Fruit fly (Drosophila melanogaster) whole organism, embryonic: Measurements from ENCODE around the gene CG10862.
A peak's percentile ranks its signal among the peaks of the same experiment; 100 is the strongest.

Experiments
- Abd-B ChIP-seq: fragments of 200-800 bp; sonication (Bioruptor generic); optimal IDR thresholded peaks from 2 replicates; lab custom pipeline; 2018; ENCODE audit warnings: missing biosample characterization, mild to moderate bottlenecking, missing genetic modification characterization, moderate library complexity
- Atf3 ChIP-seq: fragments of 200-800 bp; sonication (Bioruptor generic); optimal IDR thresholded peaks from 3 replicates; lab custom pipeline; 2016; ENCODE audit warnings: missing biosample characterization, missing genetic modification characterization
- Bdp1 ChIP-seq: fragments of 200-800 bp; sonication (Bioruptor generic); optimal IDR thresholded peaks from 3 replicates; lab custom pipeline; 2016; ENCODE audit warnings: missing biosample characterization, missing genetic modification characterization
- CG11093 ChIP-seq: fragments of 200-800 bp; sonication (Bioruptor generic); IDR thresholded peaks from 3 replicates; pipeline ENCODE4 v1.3.6; 2022; ENCODE audit warnings: missing biosample characterization, missing genetic modification characterization
- CG12104 ChIP-seq: fragments of 200-800 bp; sonication (Bioruptor generic); optimal IDR thresholded peaks from 3 replicates; lab custom pipeline; 2016; ENCODE audit warnings: missing biosample characterization, missing genetic modification characterization
- CG12659 ChIP-seq: fragments of 200-800 bp; sonication (Bioruptor generic); optimal IDR thresholded peaks from 3 replicates; lab custom pipeline; 2017; ENCODE audit warnings: mild to moderate bottlenecking, missing biosample characterization, missing genetic modification reagents, missing genetic modification characterization
- CG13296 ChIP-seq: fragments of 200-800 bp; sonication (Bioruptor generic); optimal IDR thresholded peaks from 3 replicates; lab custom pipeline; 2018; ENCODE audit warnings: missing biosample characterization, mild to moderate bottlenecking, missing genetic modification characterization
- CG15011 ChIP-seq: fragments of 200-800 bp; sonication (Bioruptor generic); optimal IDR thresholded peaks from 3 replicates; lab custom pipeline; 2018; ENCODE audit warnings: missing biosample characterization, mild to moderate bottlenecking, missing genetic modification characterization
- CG1529 ChIP-seq: fragments of 200-800 bp; sonication (Bioruptor generic); optimal IDR thresholded peaks from 3 replicates; lab custom pipeline; 2018; ENCODE audit warnings: missing biosample characterization, missing genetic modification characterization
- CG15601 ChIP-seq: fragments of 200-800 bp; sonication (Bioruptor generic); optimal IDR thresholded peaks from 3 replicates; lab custom pipeline; 2019; ENCODE audit warnings: missing biosample characterization, mild to moderate bottlenecking, missing genetic modification characterization, moderate library complexity
- CG17361 ChIP-seq: fragments of 200-800 bp; sonication (Bioruptor generic); IDR thresholded peaks from 3 replicates; pipeline ENCODE4 v1.3.6; 2022; ENCODE audit warnings: missing biosample characterization, missing genetic modification characterization
- CG17912 ChIP-seq: fragments of 200-800 bp; sonication (Bioruptor generic); optimal IDR thresholded peaks from 2 replicates; lab custom pipeline; 2018; ENCODE audit warnings: missing biosample characterization, mild to moderate bottlenecking, missing genetic modification characterization
- CG30403 ChIP-seq: fragments of 200-800 bp; sonication (Bioruptor generic); optimal IDR thresholded peaks from 3 replicates; lab custom pipeline; 2016; ENCODE audit warnings: missing biosample characterization, missing genetic modification characterization
- CG3163 ChIP-seq: fragments of 200-800 bp; sonication (Bioruptor generic); optimal IDR thresholded peaks from 3 replicates; lab custom pipeline; 2016; ENCODE audit warnings: missing biosample characterization, missing genetic modification characterization
- CG3281 ChIP-seq: fragments of 200-800 bp; sonication (Bioruptor generic); optimal IDR thresholded peaks from 3 replicates; lab custom pipeline; 2017; ENCODE audit warnings: missing biosample characterization, mild to moderate bottlenecking, missing genetic modification characterization
- CG43689 ChIP-seq: fragments of 200-800 bp; sonication (Bioruptor generic); IDR thresholded peaks from 2 replicates; pipeline ENCODE4 v1.3.6; 2022; ENCODE audit warnings: missing biosample characterization, missing genetic modification characterization
- CG4854 ChIP-seq: fragments of 200-800 bp; sonication (Bioruptor generic); optimal IDR thresholded peaks from 2 replicates; lab custom pipeline; 2016; ENCODE audit warnings: missing biosample characterization, missing genetic modification characterization, inconsistent platforms
- CG5953 ChIP-seq: fragments of 200-800 bp; sonication (Bioruptor generic); IDR thresholded peaks from 2 replicates; pipeline ENCODE4 v1.3.6; 2022; ENCODE audit warnings: missing biosample characterization, missing genetic modification characterization
- CG6654 ChIP-seq: fragments of 200-800 bp; sonication (Bioruptor generic); optimal IDR thresholded peaks from 2 replicates; lab custom pipeline; 2017; ENCODE audit warnings: missing biosample characterization, mild to moderate bottlenecking, missing genetic modification characterization
- CG7963 ChIP-seq: fragments of 200-800 bp; sonication (Bioruptor generic); IDR thresholded peaks from 3 replicates; pipeline ENCODE4 v1.3.6; 2022; ENCODE audit warnings: missing biosample characterization, missing genetic modification characterization; ENCODE audit not compliant: partially characterized antibody
- Drgx ChIP-seq: fragments of 200-800 bp; sonication (Bioruptor generic); IDR thresholded peaks from 2 replicates; pipeline ENCODE4 v1.3.6; 2022; ENCODE audit warnings: missing biosample characterization, missing genetic modification characterization
- Gug ChIP-seq: fragments of 200-800 bp; sonication (Bioruptor generic); IDR thresholded peaks from 4 replicates; pipeline ENCODE4 v1.3.6; 2022; ENCODE audit warnings: missing biosample characterization, missing genetic modification characterization
- HmgD ChIP-seq: fragments of 200-800 bp; sonication (Bioruptor generic); optimal IDR thresholded peaks from 3 replicates; lab custom pipeline; 2016; ENCODE audit warnings: missing biosample characterization, missing genetic modification characterization
- Hmr ChIP-seq: fragments of 200-800 bp; sonication (Bioruptor generic); optimal IDR thresholded peaks from 3 replicates; lab custom pipeline; 2017; ENCODE audit warnings: mild to moderate bottlenecking, missing biosample characterization, missing genetic modification reagents, missing genetic modification characterization
- Hsf ChIP-seq: fragments of 200-800 bp; sonication (Bioruptor generic); optimal IDR thresholded peaks from 3 replicates; lab custom pipeline; 2016; ENCODE audit warnings: missing biosample characterization, missing genetic modification characterization
- MESR4 ChIP-seq: fragments of 200-800 bp; sonication (Bioruptor generic); optimal IDR thresholded peaks from 2 replicates; lab custom pipeline; 2018; ENCODE audit warnings: missing biosample characterization, mild to moderate bottlenecking, missing genetic modification characterization, moderate library complexity
- NfI ChIP-seq: fragments of 200-800 bp; sonication (Bioruptor generic); optimal IDR thresholded peaks from 3 replicates; lab custom pipeline; 2018; ENCODE audit warnings: missing biosample characterization, mild to moderate bottlenecking, missing genetic modification characterization, moderate library complexity
- Scr ChIP-seq: fragments of 200-800 bp; sonication (Bioruptor generic); IDR thresholded peaks from 2 replicates; pipeline ENCODE4 v1.3.6; 2022; ENCODE audit warnings: missing biosample characterization, missing genetic modification characterization; ENCODE audit not compliant: partially characterized antibody
- Sin3A ChIP-seq: fragments of >200 bp; optimal IDR thresholded peaks from 2 replicates; lab custom pipeline; 2018
- Sry-δ ChIP-seq: fragments of 200-800 bp; sonication (Bioruptor generic); optimal IDR thresholded peaks from 2 replicates; lab custom pipeline; 2016; ENCODE audit warnings: missing biosample characterization, missing genetic modification characterization
- YL-1 ChIP-seq: fragments of 200-800 bp; sonication (Bioruptor generic); optimal IDR thresholded peaks from 3 replicates; lab custom pipeline; 2017; ENCODE audit warnings: missing biosample characterization, mild to moderate bottlenecking, missing genetic modification characterization
- ac ChIP-seq: fragments of 200-800 bp; sonication (Bioruptor generic); optimal IDR thresholded peaks from 3 replicates; lab custom pipeline; 2017; ENCODE audit warnings: missing biosample characterization, mild to moderate bottlenecking, missing genetic modification characterization
- bbx ChIP-seq: fragments of 200-800 bp; sonication (Bioruptor generic); IDR thresholded peaks from 2 replicates; pipeline ENCODE4 v1.3.6; 2022; ENCODE audit warnings: missing biosample characterization, missing genetic modification characterization; ENCODE audit not compliant: partially characterized antibody
- bowl ChIP-seq: fragments of 200-800 bp; sonication (Bioruptor generic); IDR thresholded peaks from 2 replicates; pipeline ENCODE4 v1.3.6; 2022; ENCODE audit warnings: missing biosample characterization, missing genetic modification characterization
- cad ChIP-seq: fragments of >200 bp; optimal IDR thresholded peaks from 2 replicates; lab custom pipeline; 2017; ENCODE audit warnings: missing biosample characterization, missing genetic modification characterization
- cato ChIP-seq: fragments of 200-800 bp; sonication (Bioruptor generic); optimal IDR thresholded peaks from 2 replicates; lab custom pipeline; 2016; ENCODE audit warnings: missing biosample characterization, missing genetic modification characterization, borderline replicate concordance
- dimm ChIP-seq: fragments of 200-800 bp; sonication (Bioruptor generic); IDR thresholded peaks from 2 replicates; pipeline ENCODE4 v1.3.6; 2022; ENCODE audit warnings: missing biosample characterization, missing genetic modification characterization
- dmrt99B ChIP-seq: fragments of 200-800 bp; sonication (Bioruptor generic); optimal IDR thresholded peaks from 2 replicates; lab custom pipeline; 2018; ENCODE audit warnings: missing biosample characterization, mild to moderate bottlenecking, missing genetic modification characterization, moderate library complexity
- grn ChIP-seq: fragments of 200-800 bp; sonication (Bioruptor generic); optimal IDR thresholded peaks from 3 replicates; lab custom pipeline; 2017; ENCODE audit warnings: missing biosample characterization, missing genetic modification characterization
- gro ChIP-seq: fragments of 200-800 bp; sonication (Bioruptor generic); optimal IDR thresholded peaks from 2 replicates; lab custom pipeline; 2016; ENCODE audit warnings: missing biosample characterization, missing genetic modification characterization
- jigr1 ChIP-seq: fragments of 200-800 bp; sonication (Bioruptor generic); IDR thresholded peaks from 3 replicates; pipeline ENCODE4 v1.3.6; 2022; ENCODE audit warnings: missing biosample characterization, missing genetic modification characterization
- kni ChIP-seq: fragments of 200-800 bp; sonication (Bioruptor generic); optimal IDR thresholded peaks from 3 replicates; lab custom pipeline; 2017; ENCODE audit warnings: mild to moderate bottlenecking, missing biosample characterization, missing genetic modification reagents, missing genetic modification characterization
- lbe ChIP-seq: fragments of 200-800 bp; sonication (Bioruptor generic); optimal IDR thresholded peaks from 2 replicates; lab custom pipeline; 2016; ENCODE audit warnings: missing biosample characterization, mild to moderate bottlenecking, missing genetic modification characterization
- lov ChIP-seq, 2 experiments: fragments of 200-800 bp in 1 of 2; fragments of >200 bp in 1 of 2; sonication (Bioruptor generic) in 1 of 2; IDR thresholded peaks in 1 of 2; optimal IDR thresholded peaks in 1 of 2; 2 replicates in 1 of 2; 3 replicates in 1 of 2; pipeline versions ENCODE4 v1.3.6 to Lab custom; 2017 to 2022; ENCODE audit warnings: missing biosample characterization in 1 of 2, missing genetic modification characterization in 1 of 2
- luna ChIP-seq: fragments of 200-800 bp; sonication (Bioruptor generic); optimal IDR thresholded peaks from 2 replicates; lab custom pipeline; 2016; ENCODE audit warnings: missing biosample characterization, missing genetic modification characterization
- mirr ChIP-seq: fragments of 200-800 bp; sonication (Bioruptor generic); optimal IDR thresholded peaks from 3 replicates; lab custom pipeline; 2018; ENCODE audit warnings: missing biosample characterization, mild to moderate bottlenecking, missing genetic modification characterization
- nmo ChIP-seq: fragments of 200-800 bp; sonication (Bioruptor generic); optimal IDR thresholded peaks from 2 replicates; lab custom pipeline; 2018; ENCODE audit warnings: missing biosample characterization, mild to moderate bottlenecking, missing genetic modification characterization, moderate library complexity
- phol ChIP-seq: fragments of 200-800 bp; sonication (Bioruptor generic); optimal IDR thresholded peaks from 3 replicates; lab custom pipeline; 2018; ENCODE audit warnings: missing biosample characterization, mild to moderate bottlenecking, missing genetic modification characterization, moderate library complexity
- rib ChIP-seq: fragments of 200-800 bp; sonication (Bioruptor generic); IDR thresholded peaks from 2 replicates; pipeline ENCODE4 v1.3.6; 2022; ENCODE audit warnings: missing biosample characterization, missing genetic modification characterization
- sr ChIP-seq: fragments of 200-800 bp; sonication (Bioruptor generic); IDR thresholded peaks from 3 replicates; pipeline ENCODE4 v1.3.6; 2022; ENCODE audit warnings: missing biosample characterization, missing genetic modification characterization
- ssp ChIP-seq: fragments of 200-800 bp; sonication (Bioruptor generic); IDR thresholded peaks from 2 replicates; pipeline ENCODE4 v1.3.6; 2022; ENCODE audit warnings: missing biosample characterization, missing genetic modification characterization

Gene CG10862

DNA sequence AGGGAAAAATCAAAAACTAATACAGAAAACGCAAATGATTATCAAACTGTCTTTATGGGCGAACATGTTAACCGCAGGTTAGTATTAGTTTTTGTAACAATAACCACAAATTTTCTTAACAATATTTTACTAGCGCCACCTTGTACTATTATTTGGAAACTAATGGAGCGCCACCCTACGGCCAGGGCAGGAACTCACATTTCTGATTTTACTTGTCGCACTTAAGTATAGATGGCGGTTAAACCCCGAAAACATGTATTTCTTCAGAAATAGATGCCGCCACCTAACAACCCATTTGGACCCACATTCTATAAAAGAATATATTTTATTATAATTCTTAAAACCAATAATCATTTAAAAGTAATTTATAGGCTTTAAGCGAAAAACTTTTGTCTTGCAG, 38.2 kb downstream of the CG10862 start (continued):
- TF ChIP-seq sr (GFP tag; lab: Robert Waterston, UW) (peak; percentile 39; the same call in 1 of the 3 replicates), MESR4 (no peak), Atf3 (GFP tag; lab: Kevin White, UChicago) (peak; percentile 65), Bdp1 (GFP tag; lab: Kevin White, UChicago) (peak; percentile 38), Abd-B (no peak), CG43689 (GFP tag; lab: Robert Waterston, UW) (peak; percentile 28; the same call in 1 of the 2 replicates), lbe (GFP tag; lab: Kevin White, UChicago) (peak; percentile 8), rib (no peak), jigr1 (GFP tag; lab: Robert Waterston, UW) (no peak; the same call in 2 of the 3 replicates), bbx (GFP tag; lab: Robert Waterston, UW) (peak; percentile 73), CG3163 (GFP tag; lab: Kevin White, UChicago) (peak; percentile 61), CG17361 (GFP tag; lab: Robert Waterston, UW) (peak; percentile 81; the same call in 2 of the 3 replicates), kni (GFP tag; lab: Kevin White, UChicago) (no peak), CG13296 (GFP tag; lab: Kevin White, UChicago) (no peak), cato (GFP tag; lab: Kevin White, UChicago) (peak; percentile 45), Hsf (GFP tag; lab: Kevin White, UChicago) (peak; percentile 90), ssp (GFP tag; lab: Robert Waterston, UW) (peak; percentile 78), CG15601 (peak; percentile 68), gro (GFP tag; lab: Kevin White, UChicago) (peak; percentile 46), luna (GFP tag; lab: Kevin White, UChicago) (no peak), ac (GFP tag; lab: Kevin White, UChicago) (no peak), YL-1 (GFP tag; lab: Kevin White, UChicago) (no peak), dmrt99B (tag; lab: Kevin White, UChicago) (peak; percentile 71), CG12659 (peak; percentile 78), CG1529 (GFP tag; lab: Kevin White, UChicago) (no peak), cad (GFP tag; lab: Kevin White, UChicago) (no peak), CG15011 (GFP tag; lab: Kevin White, UChicago) (peak; percentile 20), Scr (GFP tag; lab: Robert Waterston, UW) (peak; percentile 26; the same call in 1 of the 2 replicates), CG4854 (GFP tag; lab: Kevin White, UChicago) (peak; percentile 60), dimm (no peak), CG12104 (GFP tag; lab: Kevin White, UChicago) (peak; percentile 23), CG11093 (peak; percentile 46; the same call in 1 of the 3 replicates), CG5953 (GFP tag; lab: Robert Waterston, UW) (peak; percentile 51; the same call in 1 of the 2 replicates), Drgx (GFP tag; lab: Robert Waterston, UW) (no peak), CG30403 (GFP tag; lab: Kevin White, UChicago) (peak; percentile 91), mirr (GFP tag; lab: Kevin White, UChicago) (peak; percentile 41), nmo (GFP tag; lab: Kevin White, UChicago) (peak; percentile 80), CG6654 (GFP tag; lab: Kevin White, UChicago) (peak; percentile 59), Sin3A (lab: Kevin White, UChicago) (no peak), CG7963 (GFP tag; lab: Robert Waterston, UW) (no peak), Hmr (GFP tag; lab: Kevin White, UChicago) (peak; percentile 82), bowl (GFP tag; lab: Robert Waterston, UW) (no peak), CG3281 (GFP tag; lab: Kevin White, UChicago) (peak; percentile 31), lov (optimal IDR thresholded peaks at IDR 0.05; lab: Kevin White, UChicago) (no peak), lov (GFP tag; IDR thresholded peaks at IDR 0.05; lab: Robert Waterston, UW) (peak; percentile 70), NfI (GFP tag; lab: Kevin White, UChicago) (peak; percentile 84), phol (peak; percentile 77), Sry-δ (GFP tag; lab: Kevin White, UChicago) (peak; percentile 49), HmgD (peak; percentile 51), grn (no peak), CG17912 (peak; percentile 75), Gug (GFP tag; lab: Robert Waterston, UW) (peak; percentile 82)
